Fruit fly (Drosophila melanogaster): Measurements from ENCODE around the gene I-t.

The I-t gene

dm6 chr3R:11669017-11669953 is 34.5 kb upstream of the I-t start (continued):
- no peak for TF ChIP-seq CG10654 (GFP tag; optimal IDR thresholded peaks at IDR 0.05)
- TF ChIP-seq zen (tag; optimal IDR thresholded peaks at IDR 0.05) = no peak
- no peak for TF ChIP-seq CG3065 (GFP tag; optimal IDR thresholded peaks at IDR 0.05)
- no peak for TF ChIP-seq Fer2 (tag; optimal IDR thresholded peaks at IDR 0.05)
- TF ChIP-seq Camta (GFP tag; optimal IDR thresholded peaks at IDR 0.05) = no peak
- TF ChIP-seq CG13287 (GFP tag; IDR thresholded peaks at IDR 0.05; ENCODE audit: partially characterized antibody) = 0 out of 2 replicates have a peak, but pooled peaks have one; percentile 15
- TF ChIP-seq onecut (GFP tag; IDR thresholded peaks at IDR 0.05) = peak; percentile 36
- no peak for TF ChIP-seq gsb-n (tag; optimal IDR thresholded peaks at IDR 0.05)
- TF ChIP-seq tna (GFP tag; IDR thresholded peaks at IDR 0.05; ENCODE audit: partially characterized antibody) = no peak
- TF ChIP-seq caup (GFP tag; optimal IDR thresholded peaks at IDR 0.05; ENCODE audit: severe bottlenecking) = peak; percentile 12
- no peak for TF ChIP-seq CG8290 (GFP tag; optimal IDR thresholded peaks at IDR 0.05)
- TF ChIP-seq CG8290 (tag; optimal IDR thresholded peaks at IDR 0.05) = no peak
- TF ChIP-seq Dfd (GFP tag; optimal IDR thresholded peaks at IDR 0.05) = no peak
- TF ChIP-seq hkb (optimal IDR thresholded peaks at IDR 0.05) = peak; percentile 96
- 0 out of 2 replicates have a peak, but pooled peaks have one; percentile 19 for TF ChIP-seq hkb (GFP tag; IDR thresholded peaks at IDR 0.05)
- peak; percentile 0 for TF ChIP-seq CG13296 (GFP tag; optimal IDR thresholded peaks at IDR 0.05)
- TF ChIP-seq gcm (GFP tag; optimal IDR thresholded peaks at IDR 0.05) = no peak
- no peak for TF ChIP-seq Dll (GFP tag; IDR thresholded peaks at IDR 0.05; ENCODE audit: partially characterized antibody)
- TF ChIP-seq HmgZ (tag; optimal IDR thresholded peaks at IDR 0.05) = peak; percentile 14
- peak; percentile 77 for TF ChIP-seq CG5180 (GFP tag; optimal IDR thresholded peaks at IDR 0.05)
- TF ChIP-seq Ada2b (GFP tag; IDR thresholded peaks at IDR 0.05) = no peak
- TF ChIP-seq CG3847 (GFP tag; IDR thresholded peaks at IDR 0.05) = no peak
- TF ChIP-seq Fer1 (GFP tag; optimal IDR thresholded peaks at IDR 0.05) = peak; percentile 13
- no peak for TF ChIP-seq trh (GFP tag; optimal IDR thresholded peaks at IDR 0.05)
- TF ChIP-seq CTCF (GFP tag; optimal IDR thresholded peaks at IDR 0.05) = no peak
- TF ChIP-seq dmrt99B (tag; optimal IDR thresholded peaks at IDR 0.05) = no peak
- TF ChIP-seq danr (GFP tag; IDR thresholded peaks at IDR 0.05) = no peak
- no peak for TF ChIP-seq E2f1 (GFP tag; IDR thresholded peaks at IDR 0.05)
- TF ChIP-seq BtbVII (GFP tag; optimal IDR thresholded peaks at IDR 0.05) = peak; percentile 64
- TF ChIP-seq B-H2 (GFP tag; optimal IDR thresholded peaks at IDR 0.05) = peak; percentile 15
- TF ChIP-seq Blimp-1 (GFP tag; optimal IDR thresholded peaks at IDR 0.05) = no peak
- TF ChIP-seq Med (GFP tag) = peak; percentile 66
- peak; percentile 55 for TF ChIP-seq Jarid2 (GFP tag; optimal IDR thresholded peaks at IDR 0.05)
- no peak; the same call in 1 of the 2 replicates for TF ChIP-seq Adf1 (GFP tag; IDR thresholded peaks at IDR 0.05)
- no peak for TF ChIP-seq gt (GFP tag; IDR thresholded peaks at IDR 0.05)
- no peak for TF ChIP-seq Rx (GFP tag; IDR thresholded peaks at IDR 0.05)
- no peak for TF ChIP-seq CG10274 (GFP tag; optimal IDR thresholded peaks at IDR 0.05)
- TF ChIP-seq CG17359 (tag; optimal IDR thresholded peaks at IDR 0.05) = no peak
- TF ChIP-seq inv (GFP tag; IDR thresholded peaks at IDR 0.05; ENCODE audit: partially characterized antibody) = no peak
- TF ChIP-seq CrebB (tag; optimal IDR thresholded peaks at IDR 0.05) = peak; percentile 17
- no peak for TF ChIP-seq sima (GFP tag; optimal IDR thresholded peaks at IDR 0.05)
- TF ChIP-seq CG10979 (tag; optimal IDR thresholded peaks at IDR 0.05) = no peak
- TF ChIP-seq mirr (GFP tag; optimal IDR thresholded peaks at IDR 0.05) = peak; percentile 52
- TF ChIP-seq CG32767 (GFP tag; IDR thresholded peaks at IDR 0.05) = no peak
- no peak for TF ChIP-seq Nf-YC (tag; optimal IDR thresholded peaks at IDR 0.05)
- peak; percentile 6 for TF ChIP-seq exex (tag; optimal IDR thresholded peaks at IDR 0.05)
